Worm (Caenorhabditis elegans) whole organism, L4 larva: Measurements from ENCODE around the gene fbxa-171.

ENCODE experiments used
- aly-2 ChIP-seq: sonication (generic microtip); optimal IDR thresholded peaks from 2 replicates; lab custom pipeline; 2018; ENCODE audit warnings: missing biosample characterization, missing genetic modification characterization
- ceh-44 ChIP-seq: fragments of 200-800 bp; sonication (Bioruptor generic); IDR thresholded peaks from 2 replicates; pipeline ENCODE4 v1.3.6; 2022; ENCODE audit warnings: missing genetic modification reagents, missing genetic modification characterization, missing compliant biosample characterization
- ceh-82 ChIP-seq: sonication (generic microtip); optimal IDR thresholded peaks from 2 replicates; lab custom pipeline; 2017; ENCODE audit warnings: missing biosample characterization, missing genetic modification characterization
- duxl-1 ChIP-seq: sonication (generic microtip); optimal IDR thresholded peaks from 2 replicates; lab custom pipeline; 2016; ENCODE audit warnings: mild to moderate bottlenecking, missing genetic modification characterization, moderate library complexity, missing compliant biosample characterization; ENCODE audit not compliant: poor library complexity
- lin-15B ChIP-seq: fragments of 150-350 bp; sonication (generic microtip); optimal IDR thresholded peaks from 3 replicates; lab custom pipeline; 2014; ENCODE audit warnings: missing biosample characterization, missing genetic modification characterization
- lir-3 ChIP-seq: sonication (generic microtip); optimal IDR thresholded peaks from 2 replicates; lab custom pipeline; 2016; ENCODE audit warnings: mild to moderate bottlenecking, missing genetic modification characterization, missing compliant biosample characterization
- nhr-76 ChIP-seq: fragments of 150-350 bp; optimal IDR thresholded peaks from 2 replicates; lab custom pipeline; 2014; ENCODE audit warnings: missing biosample characterization, missing genetic modification characterization
- nhr-77 ChIP-seq: fragments of 150-350 bp; optimal IDR thresholded peaks from 2 replicates; lab custom pipeline; 2014; ENCODE audit warnings: missing biosample characterization, missing genetic modification characterization
- php-3 ChIP-seq: fragments of 200-800 bp; sonication (Bioruptor generic); IDR thresholded peaks from 2 replicates; pipeline ENCODE4 v1.3.6; 2022; ENCODE audit warnings: missing genetic modification reagents, missing genetic modification characterization, missing compliant biosample characterization
- pqm-1 ChIP-seq: sonication (generic microtip); optimal IDR thresholded peaks from 2 replicates; lab custom pipeline; 2017; ENCODE audit warnings: missing biosample characterization, missing genetic modification characterization
- sdz-12 ChIP-seq: fragments of 200-800 bp; sonication (Bioruptor generic); optimal IDR thresholded peaks from 2 replicates; lab custom pipeline; 2018; ENCODE audit warnings: mild to moderate bottlenecking, missing genetic modification characterization, missing compliant biosample characterization
- snpc-4 ChIP-seq: fragments of 150-350 bp; optimal IDR thresholded peaks from 2 replicates; lab custom pipeline; 2014; ENCODE audit warnings: missing biosample characterization, missing genetic modification characterization

ce11 chrV:17552759-17553158 lies 13.0 kb downstream of the fbxa-171 start, which contains the start of gene C38D9.8:
- no peak for TF ChIP-seq duxl-1 (tag; lab: Kevin White, UChicago)
- no peak for TF ChIP-seq lir-3 (tag; lab: Kevin White, UChicago)
- TF ChIP-seq aly-2 (tag; lab: Kevin White, UChicago) = no peak
- TF ChIP-seq php-3 (GFP tag; lab: Robert Waterston, UW) = no peak
- TF ChIP-seq nhr-76 (tag; lab: Kevin White, UChicago) = no peak
- TF ChIP-seq nhr-77 (tag; lab: Kevin White, UChicago) = no peak
- no peak for TF ChIP-seq sdz-12
- no peak for TF ChIP-seq ceh-44 (GFP tag; lab: Robert Waterston, UW)
- no peak for TF ChIP-seq pqm-1 (tag; lab: Kevin White, UChicago)
- no peak for TF ChIP-seq lin-15B
- no peak for TF ChIP-seq ceh-82 (tag; lab: Kevin White, UChicago)
- no peak for TF ChIP-seq snpc-4 (tag; lab: Kevin White, UChicago)
